Worm (Caenorhabditis elegans): ENCODE data around the gene F08F8.7.
A peak's percentile ranks its signal among the peaks of the same experiment; 100 is the strongest.

The F08F8.7 gene

DNA sequence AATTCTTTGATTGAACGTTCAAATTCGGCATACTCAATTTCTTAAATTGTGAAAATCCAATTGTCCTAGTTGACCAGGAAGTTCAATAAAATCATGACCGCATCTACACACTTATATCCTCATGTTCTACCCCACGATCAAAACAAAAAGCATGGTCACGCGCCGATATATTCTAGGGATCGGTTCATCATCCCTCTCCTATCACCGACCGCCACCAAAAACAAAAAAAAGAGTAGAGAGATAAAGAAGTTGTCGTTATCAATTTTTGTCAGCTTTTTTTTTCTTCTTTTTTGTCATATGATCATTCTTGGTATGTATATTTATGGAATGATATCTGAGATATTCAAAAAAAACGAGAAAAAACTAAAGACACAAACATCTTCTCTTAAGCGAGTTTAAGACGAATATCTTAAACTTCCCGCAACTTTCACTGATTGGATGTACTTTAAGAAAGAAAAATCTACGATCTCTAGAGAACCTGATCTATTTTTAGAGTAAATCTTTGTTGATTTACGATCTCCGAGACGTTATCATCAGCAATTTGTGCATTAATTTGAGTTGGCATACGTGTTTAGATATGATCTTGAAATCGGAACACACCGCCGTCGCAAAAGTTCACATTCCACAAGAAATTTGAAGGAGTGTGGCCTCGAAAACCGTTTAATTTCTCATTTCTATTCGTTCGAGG lies 41.8 kb downstream of the F08F8.7 start (continued):
- TF ChIP-seq F16B12.6 (tag; optimal IDR thresholded peaks at IDR 0.05) (no peak), zag-1 (tag; optimal IDR thresholded peaks at IDR 0.05) (no peak), ama-1 (optimal IDR thresholded peaks at IDR 0.05) (no peak), unc-86 (tag; optimal IDR thresholded peaks at IDR 0.05) (no peak), ets-5 (GFP tag; IDR thresholded peaks at IDR 0.05) (no peak), sptf-1 (tag; optimal IDR thresholded peaks at IDR 0.05) (no peak), nhr-84 (tag; optimal IDR thresholded peaks at IDR 0.05) (no peak), ceh-90 (tag; optimal IDR thresholded peaks at IDR 0.05) (no peak), nhr-90 (tag; optimal IDR thresholded peaks at IDR 0.05; ENCODE audit: poor library complexity) (peak; percentile 34), zip-4 (GFP tag; optimal IDR thresholded peaks at IDR 0.05) (no peak), ceh-88 (GFP tag; IDR thresholded peaks at IDR 0.05) (no peak), snu-23 (GFP tag; optimal IDR thresholded peaks at IDR 0.05) (peak; percentile 56), lin-35 (GFP tag; optimal IDR thresholded peaks at IDR 0.05) (peak in 1 of 2 experiments; percentile 46), sox-4 (tag; optimal IDR thresholded peaks at IDR 0.05) (no peak), pag-3 (tag; optimal IDR thresholded peaks at IDR 0.05; ENCODE audit: borderline replicate concordance, insufficient read depth) (no peak), egl-27 (tag; optimal IDR thresholded peaks at IDR 0.05) (no peak), snpc-4 (tag; optimal IDR thresholded peaks at IDR 0.05) (no peak), unc-62 (GFP tag; optimal IDR thresholded peaks at IDR 0.05) (no peak), ceh-82 (tag; optimal IDR thresholded peaks at IDR 0.05) (no peak), nhr-20 (tag; optimal IDR thresholded peaks at IDR 0.05) (peak; percentile 71), C34B4.2 (tag; optimal IDR thresholded peaks at IDR 0.05) (no peak), nhr-47 (tag; optimal IDR thresholded peaks at IDR 0.05) (peak; percentile 23), nhr-237 (tag; optimal IDR thresholded peaks at IDR 0.05) (no peak), dpl-1 (GFP tag; optimal IDR thresholded peaks at IDR 0.05) (no peak), mep-1 (tag; optimal IDR thresholded peaks at IDR 0.05) (no peak), nhr-19 (GFP tag; conservative IDR thresholded peaks at IDR 0.05) (peak; percentile 49), ztf-4 (tag; optimal IDR thresholded peaks at IDR 0.05) (no peak), lin-15B (tag; optimal IDR thresholded peaks at IDR 0.05) (no peak), elt-2 (tag; optimal IDR thresholded peaks at IDR 0.05) (peak; percentile 1), unc-98 (GFP tag; IDR thresholded peaks at IDR 0.05) (no peak), xbp-1 (tag; optimal IDR thresholded peaks at IDR 0.05) (no peak), efl-3 (GFP tag; optimal IDR thresholded peaks at IDR 0.05) (no peak)

DNA sequence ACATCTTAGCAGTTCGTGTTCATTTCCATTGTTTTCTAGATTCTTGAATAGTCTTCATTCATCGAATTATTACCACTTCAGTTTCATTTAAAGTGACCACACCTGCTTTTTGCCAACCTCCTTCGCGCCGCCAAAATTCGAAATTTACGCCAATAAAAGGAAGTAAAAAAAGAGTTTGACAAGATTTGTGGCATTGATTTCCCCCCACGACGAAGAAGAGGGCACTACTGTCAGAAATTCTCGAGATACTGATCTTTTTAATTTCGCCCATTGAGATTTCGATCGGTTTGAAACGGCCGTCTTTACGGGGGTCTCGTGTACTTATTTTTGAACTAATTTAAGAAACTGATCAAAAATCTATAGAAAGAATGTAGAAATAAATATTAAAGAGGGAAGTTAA lies 45.3 kb downstream of the F08F8.7 start:
- TF ChIP-seq elt-3 (tag; optimal IDR thresholded peaks at IDR 0.05) (no peak), rnt-1 (tag; optimal IDR thresholded peaks at IDR 0.05) (no peak), mdl-1 (tag; optimal IDR thresholded peaks at IDR 0.05) (no peak), egl-27 (tag; optimal IDR thresholded peaks at IDR 0.05) (no peak), mef-2 (tag; optimal IDR thresholded peaks at IDR 0.05) (no peak), lin-14 (GFP tag; optimal IDR thresholded peaks at IDR 0.05) (peak; percentile 55), lin-13 (GFP tag; optimal IDR thresholded peaks at IDR 0.05) (no peak), ets-5 (GFP tag; IDR thresholded peaks at IDR 0.05) (no peak), nhr-47 (tag; optimal IDR thresholded peaks at IDR 0.05) (no peak), ama-1 (optimal IDR thresholded peaks at IDR 0.05) (no peak), unc-98 (GFP tag; IDR thresholded peaks at IDR 0.05) (no peak), unc-62 (GFP tag; optimal IDR thresholded peaks at IDR 0.05) (no peak), blmp-1 (tag; optimal IDR thresholded peaks at IDR 0.05) (peak; percentile 55), pag-3 (tag; optimal IDR thresholded peaks at IDR 0.05; ENCODE audit: borderline replicate concordance, insufficient read depth) (no peak), nhr-19 (GFP tag; conservative IDR thresholded peaks at IDR 0.05) (no peak), aha-1 (tag; optimal IDR thresholded peaks at IDR 0.05) (no peak), hlh-17 (GFP tag; optimal IDR thresholded peaks at IDR 0.05; ENCODE audit: borderline replicate concordance) (no peak), nhr-20 (tag; optimal IDR thresholded peaks at IDR 0.05) (peak; percentile 11), alr-1 (tag; optimal IDR thresholded peaks at IDR 0.05; ENCODE audit: borderline replicate concordance) (no peak), nhr-71 (tag; optimal IDR thresholded peaks at IDR 0.05) (no peak), pqm-1 (tag; optimal IDR thresholded peaks at IDR 0.05) (no peak), mab-9 (GFP tag; IDR thresholded peaks at IDR 0.05) (no peak), F16B12.6 (tag; optimal IDR thresholded peaks at IDR 0.05) (no peak), pax-3 (tag; optimal IDR thresholded peaks at IDR 0.05) (no peak), mep-1 (tag; optimal IDR thresholded peaks at IDR 0.05) (peak; percentile 22), nhr-84 (tag; optimal IDR thresholded peaks at IDR 0.05) (no peak), nhr-85 (tag) (peak; percentile 86), dpl-1 (GFP tag; optimal IDR thresholded peaks at IDR 0.05) (no peak), tlp-1 (tag; optimal IDR thresholded peaks at IDR 0.05) (no peak), ceh-82 (tag; optimal IDR thresholded peaks at IDR 0.05) (no peak), zip-4 (GFP tag; optimal IDR thresholded peaks at IDR 0.05) (no peak)
